Fruit fly (Drosophila melanogaster) whole organism, wandering third instar larva: ENCODE results near the gene CG6325.

ENCODE experiments used
- Abd-B ChIP-seq: fragments of >200 bp; optimal IDR thresholded peaks from 2 replicates; lab custom pipeline; 2017; ENCODE audit warnings: missing biosample characterization, missing genetic modification characterization
- CrebA ChIP-seq: fragments of 200-800 bp; sonication (Bioruptor generic); optimal IDR thresholded peaks from 2 replicates; lab custom pipeline; 2016; ENCODE audit warnings: missing biosample characterization, mild to moderate bottlenecking, missing genetic modification characterization, borderline replicate concordance
- Dfd ChIP-seq: fragments of >200 bp; optimal IDR thresholded peaks from 2 replicates; lab custom pipeline; 2017; ENCODE audit warnings: missing biosample characterization, missing genetic modification characterization
- Myc ChIP-seq: fragments of >200 bp; optimal IDR thresholded peaks from 2 replicates; lab custom pipeline; 2017
- OdsH ChIP-seq: fragments of 200-800 bp; sonication (Bioruptor generic); optimal IDR thresholded peaks from 2 replicates; lab custom pipeline; 2016; ENCODE audit warnings: missing biosample characterization, mild to moderate bottlenecking, missing genetic modification characterization
- ey ChIP-seq: fragments of 200-800 bp; sonication (Bioruptor generic); optimal IDR thresholded peaks from 2 replicates; lab custom pipeline; 2016; ENCODE audit warnings: missing biosample characterization, missing genetic modification characterization
- fru ChIP-seq: fragments of 200-800 bp; sonication (Bioruptor generic); optimal IDR thresholded peaks from 3 replicates; lab custom pipeline; 2016; ENCODE audit warnings: missing biosample characterization, mild to moderate bottlenecking, missing genetic modification characterization
- h ChIP-seq: fragments of 200-800 bp; sonication (Bioruptor generic); optimal IDR thresholded peaks from 3 replicates; lab custom pipeline; 2016; ENCODE audit warnings: missing biosample characterization, mild to moderate bottlenecking, missing genetic modification characterization
- jim ChIP-seq: fragments of 175-275, 200-325 bp; sonication (Bioruptor generic); optimal IDR thresholded peaks from 2 replicates; lab custom pipeline; 2016; ENCODE audit warnings: missing biosample characterization, mild to moderate bottlenecking, missing genetic modification characterization
- pan ChIP-seq: fragments of >200 bp; optimal IDR thresholded peaks from 2 replicates; lab custom pipeline; 2017
- psq ChIP-seq: fragments of 200-800 bp; sonication (Bioruptor generic); optimal IDR thresholded peaks from 3 replicates; lab custom pipeline; 2017; ENCODE audit warnings: missing biosample characterization, mild to moderate bottlenecking, missing genetic modification characterization, moderate library complexity
- sv ChIP-seq: fragments of 200-800 bp; sonication (Bioruptor generic); optimal IDR thresholded peaks from 3 replicates; lab custom pipeline; 2016; ENCODE audit warnings: missing biosample characterization, missing genetic modification characterization
- usp ChIP-seq: fragments of >200 bp; optimal IDR thresholded peaks from 2 replicates; lab custom pipeline; 2017; ENCODE audit warnings: missing biosample characterization, missing genetic modification characterization

- TF ChIP-seq h (GFP tag; lab: Kevin White, UChicago) (no peak), Myc (lab: Kevin White, UChicago) (no peak), usp (no peak), jim (GFP tag; lab: Kevin White, UChicago) (no peak), fru (GFP tag; lab: Kevin White, UChicago) (no peak), sv (GFP tag; lab: Kevin White, UChicago) (no peak), psq (GFP tag; lab: Kevin White, UChicago) (no peak), ey (GFP tag; lab: Kevin White, UChicago) (no peak), CrebA (GFP tag; lab: Kevin White, UChicago) (no peak), pan (no peak), OdsH (GFP tag; lab: Kevin White, UChicago) (no peak), Dfd (no peak), Abd-B (GFP tag; lab: Kevin White, UChicago) (no peak)
Measured at dm6 chr3R:10448957-10449356, 41.9 kb upstream of the CG6325 start.
